Worm (Caenorhabditis elegans): ENCODE measurements around the gene T06F4.1.
A peak's percentile ranks its signal among the peaks of the same experiment; 100 is the strongest.

DNA sequence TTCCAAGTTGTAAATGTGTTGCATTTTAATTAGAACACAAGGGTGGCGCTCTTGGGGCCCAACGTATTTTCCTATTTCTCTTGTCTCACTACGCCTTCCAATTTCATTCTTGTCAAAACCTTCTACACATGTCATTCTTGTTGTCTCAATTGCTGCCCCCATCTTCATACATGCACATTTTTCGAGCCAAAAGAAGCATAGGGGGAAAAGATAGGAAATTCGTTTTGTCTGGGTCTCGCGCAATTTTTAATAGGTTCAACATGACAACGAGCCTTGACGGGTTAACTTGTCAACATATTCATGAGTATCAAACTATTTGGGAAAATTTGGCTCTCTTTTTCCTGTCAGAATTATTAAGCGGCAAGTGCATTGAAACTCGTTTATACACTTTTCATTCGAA is 44.2 kb upstream of the T06F4.1 start:
- TF ChIP-seq lin-32 (GFP tag; optimal IDR thresholded peaks at IDR 0.05) = no peak
- TF ChIP-seq nhr-76 (tag; optimal IDR thresholded peaks at IDR 0.05) = no peak
- no peak for TF ChIP-seq bed-3 (GFP tag; optimal IDR thresholded peaks at IDR 0.05)
- no peak for TF ChIP-seq nhr-237 (tag; optimal IDR thresholded peaks at IDR 0.05)
- no peak for TF ChIP-seq flh-1 (GFP tag; optimal IDR thresholded peaks at IDR 0.05)
- no peak for TF ChIP-seq sem-2 (GFP tag; optimal IDR thresholded peaks at IDR 0.05)
- TF ChIP-seq elt-1 (tag; optimal IDR thresholded peaks at IDR 0.05; ENCODE audit: borderline replicate concordance, insufficient read depth) = no peak
- no peak for TF ChIP-seq ztf-11 (tag; optimal IDR thresholded peaks at IDR 0.05)
- peak; percentile 26 for TF ChIP-seq unc-62 (GFP tag; optimal IDR thresholded peaks at IDR 0.05)
- TF ChIP-seq drap-1 (GFP tag; optimal IDR thresholded peaks at IDR 0.05) = no peak
- peak; percentile 83 for TF ChIP-seq ces-1 (GFP tag; optimal IDR thresholded peaks at IDR 0.05)
- no peak for TF ChIP-seq blmp-1 (tag; optimal IDR thresholded peaks at IDR 0.05)
